Worm (Caenorhabditis elegans) whole organism, early embryonic: Measurements from ENCODE around the gene F15A4.10.

ENCODE experiments used
- B0310.2 ChIP-seq: sonication (generic microtip); optimal IDR thresholded peaks from 2 replicates; lab custom pipeline; 2016; ENCODE audit warnings: mild to moderate bottlenecking, missing genetic modification characterization, missing compliant biosample characterization
- aly-1 ChIP-seq: sonication (generic microtip); optimal IDR thresholded peaks from 2 replicates; lab custom pipeline; 2016; ENCODE audit warnings: missing genetic modification characterization, missing compliant biosample characterization
- ama-1 ChIP-seq: fragments of 150-350 bp; optimal IDR thresholded peaks from 2 replicates; lab custom pipeline; 2014
- ceh-13 ChIP-seq: fragments of 200-800 bp; sonication (Bioruptor generic); optimal IDR thresholded peaks from 2 replicates; lab custom pipeline; 2018; ENCODE audit warnings: mild to moderate bottlenecking, missing genetic modification characterization, missing compliant biosample characterization
- ceh-36 ChIP-seq: sonication (generic microtip); optimal IDR thresholded peaks from 2 replicates; lab custom pipeline; 2016; ENCODE audit warnings: missing genetic modification characterization, inconsistent platforms, missing compliant biosample characterization
- ets-7 ChIP-seq: sonication (generic microtip); optimal IDR thresholded peaks from 2 replicates; lab custom pipeline; 2016; ENCODE audit warnings: missing genotype, missing genetic modification characterization, missing compliant biosample characterization
- flt-1 ChIP-seq: fragments of 200-800 bp; sonication (Bioruptor generic); IDR thresholded peaks from 2 replicates; pipeline ENCODE4 v1.3.6; 2022; ENCODE audit warnings: missing genetic modification characterization, missing compliant biosample characterization
- hnd-1 ChIP-seq: sonication (generic microtip); optimal IDR thresholded peaks from 2 replicates; lab custom pipeline; 2016; ENCODE audit warnings: missing genetic modification characterization, missing compliant biosample characterization
- pes-1 ChIP-seq: fragments of 200-800 bp; sonication (Bioruptor generic); IDR thresholded peaks from 2 replicates; pipeline ENCODE4 v1.3.6; 2022; ENCODE audit warnings: missing genetic modification reagents, missing genetic modification characterization, missing compliant biosample characterization
- sea-1 ChIP-seq: fragments of 200-800 bp; sonication (Bioruptor generic); conservative IDR thresholded peaks from 2 replicates; pipeline ENCODE4 v1.3.6; 2022; ENCODE audit warnings: missing genetic modification characterization, missing compliant biosample characterization
- tbx-11 ChIP-seq: fragments of 200-800 bp; sonication (Bioruptor generic); IDR thresholded peaks from 2 replicates; pipeline ENCODE4 v1.3.6; 2022; ENCODE audit warnings: missing genetic modification characterization, missing compliant biosample characterization
- tbx-37 ChIP-seq: fragments of 200-800 bp; sonication (Bioruptor generic); conservative IDR thresholded peaks from 2 replicates; pipeline ENCODE4 v1.3.6; 2022; ENCODE audit warnings: missing genetic modification reagents, missing genetic modification characterization, missing compliant biosample characterization
- tra-4 ChIP-seq: sonication (generic microtip); optimal IDR thresholded peaks from 2 replicates; lab custom pipeline; 2017; ENCODE audit warnings: missing genetic modification characterization, missing compliant biosample characterization

- TF ChIP-seq ama-1 (lab: Kevin White, UChicago) = no peak
- no peak for TF ChIP-seq flt-1 (GFP tag; lab: Robert Waterston, UW)
- no peak for TF ChIP-seq aly-1 (tag; lab: Kevin White, UChicago)
- TF ChIP-seq tbx-37 (GFP tag; lab: Robert Waterston, UW) = no peak
- TF ChIP-seq sea-1 (GFP tag; lab: Robert Waterston, UW) = no peak
- no peak for TF ChIP-seq pes-1 (GFP tag; lab: Robert Waterston, UW)
- TF ChIP-seq tbx-11 (GFP tag; lab: Robert Waterston, UW) = no peak
- no peak for TF ChIP-seq ceh-13 (GFP tag; lab: Kevin White, UChicago)
- TF ChIP-seq tra-4 (tag; lab: Kevin White, UChicago) = no peak
- TF ChIP-seq B0310.2 (tag; lab: Kevin White, UChicago) = no peak
- no peak for TF ChIP-seq hnd-1 (tag; lab: Kevin White, UChicago)
- no peak for TF ChIP-seq ceh-36 (tag; lab: Kevin White, UChicago)
- TF ChIP-seq ets-7 = no peak
Measured at ce11 chrII:12465557-12465956, 19.4 kb downstream of the F15A4.10 start, which contains the start of gene sre-37.
